Worm (Caenorhabditis elegans): ENCODE data around the gene mes-4.

- TF ChIP-seq ztf-23 (GFP tag; IDR thresholded peaks at IDR 0.05) (no peak), T22C8.4 (GFP tag; IDR thresholded peaks at IDR 0.05) (no peak)
Observed at ce11 chrV:13417513-13417912, 19.8 kb downstream of the mes-4 start, which contains the start of gene F53F1.6.

All from whole organism, midembryonic.